Fruit fly (Drosophila melanogaster): ENCODE data around the gene Apl.

Apl gene

DNA sequence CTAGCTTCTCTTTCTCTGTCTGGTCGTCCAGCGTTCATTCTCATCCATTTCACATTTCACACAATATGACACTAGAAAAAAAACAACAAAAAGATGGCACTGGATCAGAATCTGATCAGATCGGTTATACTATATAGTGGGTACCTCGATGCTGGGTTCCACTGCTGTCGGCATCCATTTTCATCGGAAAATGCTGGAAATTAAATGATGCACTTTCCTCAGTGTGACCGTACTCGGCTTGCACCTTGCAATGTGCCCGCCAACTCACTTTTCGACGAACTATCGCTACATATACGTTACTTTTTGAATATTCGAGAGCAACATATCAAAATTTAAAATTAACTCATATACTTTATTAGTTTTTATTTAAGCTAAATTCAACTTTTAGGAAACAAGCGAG lies 4.1 kb upstream of the Apl start, which contains the start of gene tra:
Gene tra (minus strand): TSS at position 191 of the 400 bp plus-strand sequence.
- TF ChIP-seq Abd-B (GFP tag; optimal IDR thresholded peaks at IDR 0.05) (no peak), woc (GFP tag; optimal IDR thresholded peaks at IDR 0.05) (no peak), Dif (GFP tag; optimal IDR thresholded peaks at IDR 0.05; ENCODE audit: partially characterized antibody) (no peak), CrebA (GFP tag; optimal IDR thresholded peaks at IDR 0.05; ENCODE audit: borderline replicate concordance) (no peak), dsf (GFP tag; optimal IDR thresholded peaks at IDR 0.05; ENCODE audit: borderline replicate concordance) (no peak), sage (GFP tag; optimal IDR thresholded peaks at IDR 0.05) (no peak), fru (GFP tag; optimal IDR thresholded peaks at IDR 0.05) (no peak), usp (GFP tag; optimal IDR thresholded peaks at IDR 0.05) (no peak), Hnf4 (GFP tag; optimal IDR thresholded peaks at IDR 0.05) (no peak), Vsx2 (GFP tag; optimal IDR thresholded peaks at IDR 0.05; ENCODE audit: partially characterized antibody) (no peak), Rel (GFP tag; optimal IDR thresholded peaks at IDR 0.05) (no peak), Rel (tag; optimal IDR thresholded peaks at IDR 0.05) (no peak), HLH106 (tag; optimal IDR thresholded peaks at IDR 0.05) (no peak), dmrt93B (GFP tag; optimal IDR thresholded peaks at IDR 0.05) (no peak), Hr83 (GFP tag; optimal IDR thresholded peaks at IDR 0.05; ENCODE audit: poor library complexity, severe bottlenecking) (no peak), CG9705 (GFP tag; optimal IDR thresholded peaks at IDR 0.05) (no peak), jim (GFP tag; optimal IDR thresholded peaks at IDR 0.05) (no peak), Sp1 (GFP tag; optimal IDR thresholded peaks at IDR 0.05) (no peak), CG32264 (GFP tag; optimal IDR thresholded peaks at IDR 0.05) (no peak), dl (GFP tag; optimal IDR thresholded peaks at IDR 0.05; ENCODE audit: insufficient read depth in 1 of 2, partially characterized antibody in 2 of 2) (no peak), GATAd (GFP tag; optimal IDR thresholded peaks at IDR 0.05) (no peak)

DNA sequence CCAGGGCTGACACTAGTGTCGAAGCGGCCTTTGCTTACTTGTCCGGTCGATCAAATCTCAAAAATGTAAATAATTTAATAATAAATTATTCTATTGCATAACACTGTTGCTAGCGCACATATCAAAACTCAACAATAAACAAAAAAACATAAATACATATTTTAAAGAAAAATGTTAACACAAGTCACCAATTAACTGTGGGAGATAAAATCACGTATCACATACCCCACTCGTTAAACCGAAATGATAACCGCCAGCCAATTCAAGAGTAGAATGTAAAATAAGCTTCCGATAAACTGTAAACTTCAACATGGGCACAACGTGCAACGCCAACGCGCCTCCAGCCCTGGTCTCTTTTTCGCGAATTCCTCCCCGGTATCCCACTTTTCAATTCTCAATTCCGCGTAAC lies 7.8 kb downstream of the Apl start, which contains the start of gene Arts:
Gene Arts (plus strand): TSS at position 116 of the 409 bp plus-strand sequence.
- no peak for TF ChIP-seq pan (optimal IDR thresholded peaks at IDR 0.05)
- TF ChIP-seq Mio (GFP tag; optimal IDR thresholded peaks at IDR 0.05): no peak
- TF ChIP-seq Rel (GFP tag; optimal IDR thresholded peaks at IDR 0.05): no peak
- TF ChIP-seq Rel (tag; optimal IDR thresholded peaks at IDR 0.05): peak; percentile 32
- TF ChIP-seq Sp1 (GFP tag; optimal IDR thresholded peaks at IDR 0.05): peak; percentile 40
- no peak for TF ChIP-seq Hr83 (GFP tag; optimal IDR thresholded peaks at IDR 0.05; ENCODE audit: poor library complexity, severe bottlenecking)
- no peak for TF ChIP-seq sage (GFP tag; optimal IDR thresholded peaks at IDR 0.05)
- no peak for TF ChIP-seq N (GFP tag; optimal IDR thresholded peaks at IDR 0.05)
- peak; percentile 10 for TF ChIP-seq Jra (GFP tag; optimal IDR thresholded peaks at IDR 0.05)
- TF ChIP-seq Abd-B (GFP tag; optimal IDR thresholded peaks at IDR 0.05): no peak
- peak; percentile 14 for TF ChIP-seq psq (GFP tag; optimal IDR thresholded peaks at IDR 0.05)
- TF ChIP-seq Myc (optimal IDR thresholded peaks at IDR 0.05): peak; percentile 43
- TF ChIP-seq dl (GFP tag; optimal IDR thresholded peaks at IDR 0.05; ENCODE audit: insufficient read depth in 1 of 2, partially characterized antibody in 2 of 2): no peak
- TF ChIP-seq rgr (GFP tag; optimal IDR thresholded peaks at IDR 0.05): peak; percentile 31
- no peak for TF ChIP-seq sv (GFP tag; optimal IDR thresholded peaks at IDR 0.05)
- peak; percentile 1 for TF ChIP-seq fru (GFP tag; optimal IDR thresholded peaks at IDR 0.05)
- TF ChIP-seq h (GFP tag; optimal IDR thresholded peaks at IDR 0.05): peak; percentile 46
- no peak for TF ChIP-seq tai (GFP tag; optimal IDR thresholded peaks at IDR 0.05)
- no peak for TF ChIP-seq Dfd (GFP tag; optimal IDR thresholded peaks at IDR 0.05)
- no peak for TF ChIP-seq dmrt93B (GFP tag; optimal IDR thresholded peaks at IDR 0.05)
- peak; percentile 1 for TF ChIP-seq Hnf4 (GFP tag; optimal IDR thresholded peaks at IDR 0.05)
- peak; percentile 27 for TF ChIP-seq br (GFP tag; optimal IDR thresholded peaks at IDR 0.05)
- no peak for TF ChIP-seq woc (GFP tag; optimal IDR thresholded peaks at IDR 0.05)
- no peak for TF ChIP-seq CrebA (GFP tag; optimal IDR thresholded peaks at IDR 0.05; ENCODE audit: borderline replicate concordance)
- TF ChIP-seq CG32264 (GFP tag; optimal IDR thresholded peaks at IDR 0.05): no peak
- no peak for TF ChIP-seq jim (GFP tag; optimal IDR thresholded peaks at IDR 0.05)
- no peak for TF ChIP-seq Dif (GFP tag; optimal IDR thresholded peaks at IDR 0.05; ENCODE audit: partially characterized antibody)
- TF ChIP-seq lola (GFP tag; optimal IDR thresholded peaks at IDR 0.05): no peak
- peak; percentile 23 for TF ChIP-seq CG9705 (GFP tag; optimal IDR thresholded peaks at IDR 0.05)
- no peak for TF ChIP-seq ey (GFP tag; optimal IDR thresholded peaks at IDR 0.05)
- TF ChIP-seq brk (GFP tag; optimal IDR thresholded peaks at IDR 0.05): peak; percentile 10
- TF ChIP-seq dsf (GFP tag; optimal IDR thresholded peaks at IDR 0.05; ENCODE audit: borderline replicate concordance): no peak
- no peak for TF ChIP-seq usp (GFP tag; optimal IDR thresholded peaks at IDR 0.05)
- TF ChIP-seq Hr78 (GFP tag; optimal IDR thresholded peaks at IDR 0.05): no peak
- peak; percentile 53 for TF ChIP-seq HLH106 (tag; optimal IDR thresholded peaks at IDR 0.05)
- no peak for TF ChIP-seq OdsH (GFP tag; optimal IDR thresholded peaks at IDR 0.05)
- TF ChIP-seq Vsx2 (GFP tag; optimal IDR thresholded peaks at IDR 0.05; ENCODE audit: partially characterized antibody): no peak
- TF ChIP-seq GATAd (GFP tag; optimal IDR thresholded peaks at IDR 0.05): no peak
- peak in 1 of 2 experiments; percentile 52 for TF ChIP-seq foxo (GFP tag; optimal IDR thresholded peaks at IDR 0.05)
